Fruit fly (Drosophila melanogaster): ENCODE data around the gene Ets21C.
A peak's percentile ranks its signal among the peaks of the same experiment; 100 is the strongest.

Gene Ets21C

dm6 chr2L:512028-512427 is 40.7 kb downstream of the Ets21C start (continued):
- TF ChIP-seq hkb (optimal IDR thresholded peaks at IDR 0.05) = no peak
- TF ChIP-seq hkb (GFP tag; IDR thresholded peaks at IDR 0.05) = peak; percentile 81
- TF ChIP-seq CG13624 (GFP tag; optimal IDR thresholded peaks at IDR 0.05) = no peak
- TF ChIP-seq CG9437 (GFP tag; optimal IDR thresholded peaks at IDR 0.05) = peak; percentile 32
- peak; percentile 23 to 67 for TF ChIP-seq dpn (GFP tag; optimal IDR thresholded peaks at IDR 0.05)
- no peak for TF ChIP-seq D (optimal IDR thresholded peaks at IDR 0.05)
- peak; percentile 14 for TF ChIP-seq D (GFP tag; optimal IDR thresholded peaks at IDR 0.05)
- TF ChIP-seq MBD-R2 (GFP tag; IDR thresholded peaks at IDR 0.05) = 0 out of 2 replicates have a peak, but pooled peaks have one; percentile 27
- TF ChIP-seq jumu (GFP tag; optimal IDR thresholded peaks at IDR 0.05) = peak; percentile 12
- TF ChIP-seq CG34422 (GFP tag; IDR thresholded peaks at IDR 0.05) = no peak
- TF ChIP-seq unc-4 (GFP tag; IDR thresholded peaks at IDR 0.05; ENCODE audit: partially characterized antibody) = no peak
- TF ChIP-seq Hsf (GFP tag; optimal IDR thresholded peaks at IDR 0.05) = peak; percentile 56
- TF ChIP-seq tin (GFP tag; optimal IDR thresholded peaks at IDR 0.05) = peak; percentile 20
- peak; percentile 73 for TF ChIP-seq Rfx (GFP tag; IDR thresholded peaks at IDR 0.05)
- TF ChIP-seq eyg (GFP tag; optimal IDR thresholded peaks at IDR 0.05) = no peak
- peak; percentile 48 for TF ChIP-seq CG5953 (GFP tag; IDR thresholded peaks at IDR 0.05)
- peak; percentile 32 for TF ChIP-seq tap (tag; optimal IDR thresholded peaks at IDR 0.05)
- no peak for TF ChIP-seq crol (GFP tag; IDR thresholded peaks at IDR 0.05)
- TF ChIP-seq CG8388 (GFP tag; optimal IDR thresholded peaks at IDR 0.05) = peak; percentile 69
- no peak for TF ChIP-seq CG10321 (GFP tag; IDR thresholded peaks at IDR 0.05)
- peak; percentile 20 for TF ChIP-seq CG18476 (GFP tag; optimal IDR thresholded peaks at IDR 0.05)
- TF ChIP-seq ci (GFP tag; IDR thresholded peaks at IDR 0.05) = peak; percentile 83
- TF ChIP-seq crp (GFP tag; optimal IDR thresholded peaks at IDR 0.05) = no peak
- peak; percentile 36; the same call in 1 of the 2 replicates for TF ChIP-seq E2f2 (GFP tag; IDR thresholded peaks at IDR 0.05)
- peak; percentile 63 for TF ChIP-seq CG5245 (GFP tag; optimal IDR thresholded peaks at IDR 0.05)
- peak; percentile 65 for TF ChIP-seq grau (tag; optimal IDR thresholded peaks at IDR 0.05)
- TF ChIP-seq Fer1 (GFP tag; optimal IDR thresholded peaks at IDR 0.05) = no peak
- no peak for TF ChIP-seq Dip3 (GFP tag; optimal IDR thresholded peaks at IDR 0.05)
- peak; percentile 76 for TF ChIP-seq Xbp1 (GFP tag; optimal IDR thresholded peaks at IDR 0.05)
- peak; percentile 25 for TF ChIP-seq odd (GFP tag; optimal IDR thresholded peaks at IDR 0.05)
- 0 out of 2 replicates have a peak, but pooled peaks have one; percentile 12 for TF ChIP-seq CG4360 (GFP tag; IDR thresholded peaks at IDR 0.05)
- no peak for TF ChIP-seq sna (GFP tag; IDR thresholded peaks at IDR 0.05; ENCODE audit: partially characterized antibody)
- peak; percentile 84 for TF ChIP-seq vvl (GFP tag; IDR thresholded peaks at IDR 0.05)
- TF ChIP-seq Nf-YA (GFP tag; IDR thresholded peaks at IDR 0.05) = 0 out of 2 replicates have a peak, but pooled peaks have one; percentile 32
- peak; percentile 21 for TF ChIP-seq salm (tag; optimal IDR thresholded peaks at IDR 0.05)
- peak; percentile 67 for TF ChIP-seq CG10366 (GFP tag; IDR thresholded peaks at IDR 0.05)
- TF ChIP-seq trem (tag; optimal IDR thresholded peaks at IDR 0.05) = peak; percentile 22
- TF ChIP-seq CG13424 (tag; optimal IDR thresholded peaks at IDR 0.05) = peak; percentile 64
- peak; percentile 59 for TF ChIP-seq Med (GFP tag)
- TF ChIP-seq GATAe (GFP tag; conservative IDR thresholded peaks at IDR 0.05) = no peak
- TF ChIP-seq CG32767 (GFP tag; IDR thresholded peaks at IDR 0.05) = 0 out of 2 replicates have a peak, but pooled peaks have one; percentile 20
- peak in 1 of 2 experiments; percentile 65 for TF ChIP-seq eve (GFP tag; optimal IDR thresholded peaks at IDR 0.05)
- TF ChIP-seq twi (tag; optimal IDR thresholded peaks at IDR 0.05) = peak; percentile 26
- TF ChIP-seq fd64A (GFP tag; optimal IDR thresholded peaks at IDR 0.05) = peak; percentile 0
- no peak for TF ChIP-seq toy (GFP tag; IDR thresholded peaks at IDR 0.05)
- peak; percentile 50 for TF ChIP-seq CG17568 (GFP tag; optimal IDR thresholded peaks at IDR 0.05)
- TF ChIP-seq ind (GFP tag; optimal IDR thresholded peaks at IDR 0.05) = peak; percentile 37
- peak; percentile 66 for TF ChIP-seq oc (tag; optimal IDR thresholded peaks at IDR 0.05)
- peak; percentile 47 for TF ChIP-seq CG12769 (tag; optimal IDR thresholded peaks at IDR 0.05)
- TF ChIP-seq stc (GFP tag; IDR thresholded peaks at IDR 0.05) = peak; percentile 54; the same call in 1 of the 2 replicates
- peak; percentile 81 for TF ChIP-seq CG11504 (tag; optimal IDR thresholded peaks at IDR 0.05)
- TF ChIP-seq Doc2 (GFP tag; IDR thresholded peaks at IDR 0.05) = no peak

Data from whole organism, embryonic.